Worm (Caenorhabditis elegans): Measurements from ENCODE around the gene mec-2.

The mec-2 gene

ce11 chrX:5565478-5565877, 2.1 kb upstream of the mec-2 start:
- TF ChIP-seq mcd-1 (GFP tag; IDR thresholded peaks at IDR 0.05) (no peak), hmg-1.2 (GFP tag; IDR thresholded peaks at IDR 0.05) (no peak)

- no peak for TF ChIP-seq tbp1 (GFP tag; optimal IDR thresholded peaks at IDR 0.05)
- peak; percentile 65 for TF ChIP-seq zfh-2 (GFP tag; conservative IDR thresholded peaks at IDR 0.05)
These were observed 5.1 kb downstream of the mec-2 start for ce11 chrX:5572638-5573037.

- TF ChIP-seq snpc-3.4 (tag; optimal IDR thresholded peaks at IDR 0.05) (no peak), pbrm-1 (GFP tag; IDR thresholded peaks at IDR 0.05) (no peak), C17E4.6 (GFP tag; IDR thresholded peaks at IDR 0.05) (no peak), F57A8.1 (GFP tag; optimal IDR thresholded peaks at IDR 0.05) (no peak), madf-6 (GFP tag; IDR thresholded peaks at IDR 0.05) (no peak), attf-5 (GFP tag; optimal IDR thresholded peaks at IDR 0.05) (no peak), unc-62 (GFP tag; optimal IDR thresholded peaks at IDR 0.05) (no peak), chd-7 (tag; optimal IDR thresholded peaks at IDR 0.05) (no peak), F52B5.7 (tag; optimal IDR thresholded peaks at IDR 0.05) (no peak), fkh-3 (tag; optimal IDR thresholded peaks at IDR 0.05) (no peak), hsf-1 (GFP tag; IDR thresholded peaks at IDR 0.05) (no peak), akir-1 (GFP tag; optimal IDR thresholded peaks at IDR 0.05) (no peak), F22D6.2 (tag; optimal IDR thresholded peaks at IDR 0.05) (no peak), ztf-6 (GFP tag; IDR thresholded peaks at IDR 0.05) (no peak), madf-3 (GFP tag; IDR thresholded peaks at IDR 0.05) (no peak), nhr-120 (GFP tag; IDR thresholded peaks at IDR 0.05) (no peak), mes-4 (tag; optimal IDR thresholded peaks at IDR 0.05) (no peak)
These were observed 12.2 kb downstream of the mec-2 start for ce11 chrX:5579714-5580265.

- TF ChIP-seq T26A5.8 (tag; optimal IDR thresholded peaks at IDR 0.05) (no peak), zfh-2 (GFP tag; conservative IDR thresholded peaks at IDR 0.05) (peak; percentile 83), cebp-2 (GFP tag; IDR thresholded peaks at IDR 0.05) (0 out of 2 replicates have a peak, but pooled peaks have one; percentile 34), repo-1 (tag; optimal IDR thresholded peaks at IDR 0.05) (no peak), ceh-27 (GFP tag; optimal IDR thresholded peaks at IDR 0.05) (peak; percentile 31), K12H6.12 (tag; optimal IDR thresholded peaks at IDR 0.05) (no peak), hmg-1.2 (GFP tag; IDR thresholded peaks at IDR 0.05) (peak; percentile 59; the same call in 1 of the 2 replicates)
These were observed 24.3 kb downstream of the mec-2 start for ce11 chrX:5591830-5592229.

- TF ChIP-seq pbrm-1 (GFP tag; IDR thresholded peaks at IDR 0.05), result no peak
- TF ChIP-seq repo-1 (tag; optimal IDR thresholded peaks at IDR 0.05), result no peak
- TF ChIP-seq ceh-27 (GFP tag; optimal IDR thresholded peaks at IDR 0.05), result no peak
- no peak for TF ChIP-seq B0035.1 (tag; optimal IDR thresholded peaks at IDR 0.05)
- no peak for TF ChIP-seq D2030.7 (GFP tag; IDR thresholded peaks at IDR 0.05)
- no peak for TF ChIP-seq bed-2 (GFP tag; IDR thresholded peaks at IDR 0.05)
- no peak for TF ChIP-seq F55B11.4 (tag; optimal IDR thresholded peaks at IDR 0.05; ENCODE audit: borderline replicate concordance, insufficient read depth)
- no peak for TF ChIP-seq F33H1.4 (GFP tag; IDR thresholded peaks at IDR 0.05)
- no peak for TF ChIP-seq ceh-91 (GFP tag; IDR thresholded peaks at IDR 0.05)
- TF ChIP-seq F57C9.4 (tag; optimal IDR thresholded peaks at IDR 0.05), result no peak
- TF ChIP-seq ceh-100 (GFP tag; IDR thresholded peaks at IDR 0.05), result no peak
- TF ChIP-seq mel-28 (tag; optimal IDR thresholded peaks at IDR 0.05; ENCODE audit: borderline replicate concordance), result no peak
- TF ChIP-seq hmg-20 (GFP tag; IDR thresholded peaks at IDR 0.05), result no peak
- no peak for TF ChIP-seq snpc-1.1 (tag; optimal IDR thresholded peaks at IDR 0.05; ENCODE audit: insufficient read depth)
- no peak for TF ChIP-seq hsf-1 (GFP tag; IDR thresholded peaks at IDR 0.05)
- TF ChIP-seq die-1 (tag; optimal IDR thresholded peaks at IDR 0.05), result no peak
- no peak for TF ChIP-seq egrh-3 (GFP tag; IDR thresholded peaks at IDR 0.05)
These were observed 25.1 kb downstream of the mec-2 start, which contains the start of gene unc-97 for ce11 chrX:5592517-5593183. TSS of gene unc-97 (plus strand) at chrX:5593133.
